Fruit fly (Drosophila melanogaster) whole organism, pupa: ENCODE measurements around the gene kirre.

Source experiments
- CG10348 ChIP-seq: fragments of 200-800 bp; sonication (Bioruptor generic); IDR thresholded peaks from 2 replicates; pipeline ENCODE4 v1.3.6; 2022; ENCODE audit warnings: missing biosample characterization, missing genetic modification characterization
- CG12605 ChIP-seq: fragments of 200-800 bp; sonication (Bioruptor generic); IDR thresholded peaks from 2 replicates; pipeline ENCODE4 v1.3.6; 2022; ENCODE audit warnings: missing biosample characterization, missing genetic modification characterization
- CG13204 ChIP-seq: fragments of 200-800 bp; sonication (Bioruptor generic); optimal IDR thresholded peaks from 2 replicates; lab custom pipeline; 2018; ENCODE audit warnings: missing biosample characterization, mild to moderate bottlenecking, missing genetic modification characterization, moderate library complexity
- CG14655 ChIP-seq: fragments of 200-800 bp; sonication (Bioruptor generic); optimal IDR thresholded peaks from 3 replicates; lab custom pipeline; 2017; ENCODE audit warnings: mild to moderate bottlenecking, missing biosample characterization, missing genetic modification reagents, missing genetic modification characterization
- CG15710 ChIP-seq: fragments of 200-800 bp; sonication (Bioruptor generic); optimal IDR thresholded peaks from 2 replicates; lab custom pipeline; 2018; ENCODE audit warnings: missing biosample characterization, mild to moderate bottlenecking, missing genetic modification characterization, moderate library complexity
- CG17806 ChIP-seq: fragments of 200-800 bp; sonication (Bioruptor generic); optimal IDR thresholded peaks from 2 replicates; lab custom pipeline; 2018; ENCODE audit warnings: missing biosample characterization, mild to moderate bottlenecking, missing genetic modification characterization, moderate library complexity
- CG32121 ChIP-seq: fragments of 200-800 bp; sonication (Bioruptor generic); IDR thresholded peaks from 2 replicates; pipeline ENCODE4 v1.3.6; 2022; ENCODE audit warnings: missing biosample characterization, missing genetic modification characterization
- CG34367 ChIP-seq: fragments of 200-800 bp; sonication (Bioruptor generic); optimal IDR thresholded peaks from 2 replicates; lab custom pipeline; 2018; ENCODE audit warnings: missing biosample characterization, mild to moderate bottlenecking, missing genetic modification characterization
- CG4496 ChIP-seq: fragments of 200-800 bp; sonication (Bioruptor generic); IDR thresholded peaks from 3 replicates; pipeline ENCODE4 v1.3.6; 2022; ENCODE audit warnings: missing biosample characterization, missing genetic modification characterization
- CG8159 ChIP-seq: fragments of 200-800 bp; sonication (Bioruptor generic); optimal IDR thresholded peaks from 3 replicates; lab custom pipeline; 2018; ENCODE audit warnings: missing biosample characterization, mild to moderate bottlenecking, missing genetic modification characterization, moderate library complexity
- CG8301 ChIP-seq: fragments of 200-800 bp; sonication (Bioruptor generic); optimal IDR thresholded peaks from 2 replicates; lab custom pipeline; 2018; ENCODE audit warnings: missing biosample characterization, mild to moderate bottlenecking, missing genetic modification characterization
- CG9948 ChIP-seq: fragments of 200-800 bp; sonication (Bioruptor generic); optimal IDR thresholded peaks from 2 replicates; lab custom pipeline; 2018; ENCODE audit warnings: missing biosample characterization, mild to moderate bottlenecking, missing genetic modification characterization, moderate library complexity
- D1 ChIP-seq: fragments of 200-800 bp; sonication (Bioruptor generic); optimal IDR thresholded peaks from 2 replicates; lab custom pipeline; 2018; ENCODE audit warnings: missing biosample characterization, mild to moderate bottlenecking, missing genetic modification characterization, moderate library complexity
- EcR ChIP-seq: fragments of 200-800 bp; sonication (Bioruptor generic); optimal IDR thresholded peaks from 3 replicates; lab custom pipeline; 2019; ENCODE audit warnings: missing biosample characterization, missing genetic modification characterization, mild to moderate bottlenecking, moderate library complexity, missing genetic modification reagents
- Ets98B ChIP-seq: fragments of 200-800 bp; sonication (Bioruptor generic); IDR thresholded peaks from 2 replicates; pipeline ENCODE4 v1.3.6; 2022; ENCODE audit warnings: missing biosample characterization, missing genetic modification characterization
- Pif1A ChIP-seq: fragments of 200-800 bp; sonication (Bioruptor generic); optimal IDR thresholded peaks from 3 replicates; lab custom pipeline; 2016; ENCODE audit warnings: missing biosample characterization, missing genetic modification characterization
- Pif1B ChIP-seq: fragments of 200-800 bp; sonication (Bioruptor generic); optimal IDR thresholded peaks from 3 replicates; lab custom pipeline; 2016; ENCODE audit warnings: missing biosample characterization, missing genetic modification characterization
- Snoo ChIP-seq: fragments of 200-800 bp; sonication (Bioruptor generic); optimal IDR thresholded peaks from 3 replicates; lab custom pipeline; 2017; ENCODE audit warnings: missing biosample characterization, mild to moderate bottlenecking, missing genetic modification characterization, inconsistent platforms
- fd96Ca ChIP-seq: fragments of 200-800 bp; sonication (Bioruptor generic); IDR thresholded peaks from 3 replicates; pipeline ENCODE4 v1.3.6; 2022; ENCODE audit warnings: missing biosample characterization, missing genetic modification characterization
- gl ChIP-seq: fragments of 200-800 bp; sonication (Bioruptor generic); optimal IDR thresholded peaks from 2 replicates; lab custom pipeline; 2018; ENCODE audit warnings: missing biosample characterization, mild to moderate bottlenecking, missing genetic modification characterization
- rn ChIP-seq: fragments of 200-800 bp; sonication (Bioruptor generic); IDR thresholded peaks from 2 replicates; pipeline ENCODE4 v1.3.6; 2022; ENCODE audit warnings: missing biosample characterization, missing genetic modification characterization

The kirre gene

DNA sequence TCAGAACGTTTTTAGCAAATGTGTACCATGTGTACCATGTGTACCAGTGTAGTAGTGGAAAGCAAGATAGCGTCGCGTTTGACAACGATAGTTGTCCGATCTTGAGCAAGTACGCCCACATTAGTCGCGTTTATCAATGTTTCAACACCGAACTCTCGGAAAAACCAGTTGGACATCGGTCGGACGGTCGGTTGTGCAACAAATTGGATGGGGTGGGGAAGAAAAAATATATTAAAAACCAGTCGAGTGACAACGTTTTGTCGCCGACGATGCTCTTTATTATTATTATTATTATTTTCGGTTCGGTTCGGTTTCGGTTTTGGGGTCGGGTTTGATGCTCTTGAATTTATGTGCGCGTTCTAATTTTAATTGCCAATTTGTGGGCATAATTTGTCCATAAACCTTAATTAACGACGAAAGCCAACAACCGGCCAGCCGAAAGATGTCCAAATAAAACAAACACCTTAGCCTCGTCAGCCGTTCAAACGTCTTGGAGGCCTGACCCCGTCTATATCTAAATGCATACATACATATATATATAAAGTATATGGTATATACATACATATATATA lies 302.6 kb downstream of the kirre start:
- TF ChIP-seq CG4496 (GFP tag; lab: Robert Waterston, UW), result 0 out of 3 replicates have a peak, but pooled peaks have one; percentile 10
- no peak for TF ChIP-seq CG13204 (GFP tag; lab: Kevin White, UChicago)
- TF ChIP-seq CG10348, result no peak

DNA sequence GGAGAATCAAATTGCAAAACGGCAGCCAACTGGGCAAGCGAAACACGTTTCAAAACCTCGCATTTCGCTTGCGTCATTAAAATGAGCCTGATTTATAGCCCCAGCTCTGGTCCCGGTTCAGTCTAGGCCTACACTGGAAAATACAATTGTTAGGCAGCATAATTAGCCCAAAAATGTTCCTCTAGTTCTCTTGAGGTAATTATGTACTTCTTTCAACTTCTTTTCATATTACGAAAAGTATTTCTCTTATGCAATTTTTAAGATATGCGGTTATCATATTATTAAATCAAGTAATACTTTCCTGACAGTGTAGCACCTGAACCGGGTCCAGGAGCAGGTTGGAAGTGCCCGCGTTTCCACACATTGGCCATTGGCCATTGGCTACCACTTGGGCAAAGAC lies 304.6 kb downstream of the kirre start:
- TF ChIP-seq EcR (GFP tag; lab: Kevin White, UChicago) (peak; percentile 31), CG15710 (tag; lab: Kevin White, UChicago) (peak; percentile 93), CG13204 (GFP tag; lab: Kevin White, UChicago) (peak; percentile 83), CG12605 (peak; percentile 92), CG17806 (tag; lab: Kevin White, UChicago) (peak; percentile 93), Snoo (peak; percentile 20), CG14655 (GFP tag; lab: Kevin White, UChicago) (peak; percentile 92), gl (tag; lab: Kevin White, UChicago) (peak; percentile 85), CG34367 (tag; lab: Kevin White, UChicago) (peak; percentile 91), Ets98B (peak; percentile 93), fd96Ca (GFP tag; lab: Robert Waterston, UW) (peak; percentile 92), Pif1A (GFP tag; lab: Kevin White, UChicago) (peak; percentile 91), CG8301 (tag; lab: Kevin White, UChicago) (peak; percentile 94), rn (GFP tag; lab: Robert Waterston, UW) (peak; percentile 86), CG8159 (peak; percentile 92), CG4496 (GFP tag; lab: Robert Waterston, UW) (peak; percentile 97), Pif1B (GFP tag; lab: Kevin White, UChicago) (peak; percentile 84), D1 (tag; lab: Kevin White, UChicago) (peak; percentile 78), CG10348 (peak; percentile 54; the same call in 1 of the 2 replicates), CG32121 (peak; percentile 91), CG9948 (peak; percentile 94)

DNA sequence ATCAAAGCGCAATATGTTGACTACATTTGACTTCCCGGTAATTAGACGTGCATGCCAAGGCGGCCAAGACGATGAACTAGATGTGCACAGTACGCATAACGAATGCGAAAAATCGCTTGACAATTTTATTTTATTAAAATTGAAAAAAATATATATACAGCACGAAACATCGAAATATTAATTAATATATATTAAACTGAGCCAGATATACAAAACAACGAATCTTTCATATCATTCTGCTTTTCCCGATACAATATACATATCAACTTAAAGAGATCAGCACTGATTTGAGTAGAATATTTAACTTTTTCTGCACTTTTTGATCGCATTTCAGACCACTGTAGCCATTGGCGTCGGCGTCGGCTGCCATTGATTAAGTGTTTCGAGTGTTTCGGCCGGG lies 305.2 kb downstream of the kirre start:
- TF ChIP-seq EcR (GFP tag; lab: Kevin White, UChicago) (no peak), Snoo (no peak), gl (tag; lab: Kevin White, UChicago) (no peak), CG10348 (0 out of 2 replicates have a peak, but pooled peaks have one; percentile 18), rn (GFP tag; lab: Robert Waterston, UW) (no peak), Pif1B (GFP tag; lab: Kevin White, UChicago) (no peak), CG4496 (GFP tag; lab: Robert Waterston, UW) (peak; percentile 72), CG34367 (tag; lab: Kevin White, UChicago) (peak; percentile 56), CG14655 (GFP tag; lab: Kevin White, UChicago) (peak; percentile 67), CG17806 (tag; lab: Kevin White, UChicago) (peak; percentile 69), CG32121 (peak; percentile 60; the same call in 1 of the 2 replicates), CG13204 (GFP tag; lab: Kevin White, UChicago) (no peak), CG12605 (peak; percentile 60), Pif1A (GFP tag; lab: Kevin White, UChicago) (no peak), CG8159 (peak; percentile 27), CG8301 (tag; lab: Kevin White, UChicago) (peak; percentile 57), CG15710 (tag; lab: Kevin White, UChicago) (peak; percentile 10), D1 (tag; lab: Kevin White, UChicago) (no peak), CG9948 (peak; percentile 78), fd96Ca (GFP tag; lab: Robert Waterston, UW) (no peak), Ets98B (no peak; the same call in 1 of the 2 replicates)

DNA sequence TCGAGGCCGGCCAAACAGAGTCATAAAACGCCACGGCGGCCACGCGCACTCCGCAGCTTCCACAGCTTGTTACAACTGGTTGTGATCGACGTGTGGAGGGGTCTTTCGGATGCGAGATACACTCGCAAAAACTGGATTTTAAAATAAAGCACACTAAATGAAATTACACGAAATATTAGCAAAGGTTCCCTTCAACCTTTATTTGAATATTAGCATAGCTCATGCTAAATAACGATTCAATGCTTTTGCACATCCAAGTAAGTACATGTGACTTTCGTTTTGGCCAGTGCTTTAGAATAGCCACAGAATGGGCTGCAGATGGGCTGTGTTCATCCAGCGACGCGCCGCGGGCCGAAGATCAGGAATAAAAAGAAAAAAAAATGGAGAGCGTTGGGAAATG lies 305.8 kb downstream of the kirre start:
- TF ChIP-seq CG34367 (tag; lab: Kevin White, UChicago), result peak; percentile 97
- peak; percentile 91 for TF ChIP-seq Pif1B (GFP tag; lab: Kevin White, UChicago)
- TF ChIP-seq CG4496 (GFP tag; lab: Robert Waterston, UW), result peak; percentile 96
- TF ChIP-seq D1 (tag; lab: Kevin White, UChicago), result peak; percentile 77
- peak; percentile 95 for TF ChIP-seq CG8301 (tag; lab: Kevin White, UChicago)
- 0 out of 2 replicates have a peak, but pooled peaks have one; percentile 8 for TF ChIP-seq CG10348
- TF ChIP-seq EcR (GFP tag; lab: Kevin White, UChicago), result peak; percentile 56
- peak; percentile 97 for TF ChIP-seq CG15710 (tag; lab: Kevin White, UChicago)
- TF ChIP-seq rn (GFP tag; lab: Robert Waterston, UW), result peak; percentile 93
- TF ChIP-seq CG9948, result peak; percentile 95
- TF ChIP-seq CG8159, result peak; percentile 96
- peak; percentile 84 for TF ChIP-seq CG32121
- peak; percentile 90 for TF ChIP-seq CG13204 (GFP tag; lab: Kevin White, UChicago)
- peak; percentile 93 for TF ChIP-seq gl (tag; lab: Kevin White, UChicago)
- peak; percentile 89 for TF ChIP-seq Ets98B
- peak; percentile 93 for TF ChIP-seq Pif1A (GFP tag; lab: Kevin White, UChicago)
- peak; percentile 92 for TF ChIP-seq CG12605
- TF ChIP-seq fd96Ca (GFP tag; lab: Robert Waterston, UW), result peak; percentile 95
- peak; percentile 81 for TF ChIP-seq Snoo
- peak; percentile 95 for TF ChIP-seq CG14655 (GFP tag; lab: Kevin White, UChicago)
- TF ChIP-seq CG17806 (tag; lab: Kevin White, UChicago), result peak; percentile 97
- TF ChIP-seq, all 21 proteins: peak for 21

DNA sequence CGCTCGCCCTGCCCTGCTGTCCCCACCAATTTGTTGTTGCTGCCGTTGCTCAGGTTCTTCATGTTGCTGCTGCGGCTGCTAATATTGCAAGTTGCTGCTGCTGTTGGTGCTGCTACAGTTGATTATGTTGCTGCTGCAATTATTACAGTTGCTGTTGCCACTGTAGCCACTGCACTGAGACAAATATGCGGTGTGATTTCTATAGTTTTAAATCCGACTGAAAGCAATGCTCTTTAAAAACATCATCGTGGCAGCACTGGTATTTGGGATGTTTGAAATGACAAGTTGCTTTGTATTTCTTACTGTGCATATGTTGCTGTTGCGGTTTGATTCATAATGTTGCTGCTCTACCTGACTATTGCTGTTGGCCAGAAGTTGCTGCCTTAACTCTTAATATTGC lies 307.5 kb downstream of the kirre start:
- TF ChIP-seq CG32121 (peak; percentile 93), CG14655 (GFP tag; lab: Kevin White, UChicago) (peak; percentile 92), CG8159 (peak; percentile 80), rn (GFP tag; lab: Robert Waterston, UW) (peak; percentile 87), CG10348 (peak; percentile 67), CG4496 (GFP tag; lab: Robert Waterston, UW) (peak; percentile 97), CG9948 (peak; percentile 80), EcR (GFP tag; lab: Kevin White, UChicago) (no peak), CG34367 (tag; lab: Kevin White, UChicago) (peak; percentile 85), CG13204 (GFP tag; lab: Kevin White, UChicago) (peak; percentile 20), CG8301 (tag; lab: Kevin White, UChicago) (peak; percentile 90), Snoo (peak; percentile 51), CG17806 (tag; lab: Kevin White, UChicago) (peak; percentile 85), fd96Ca (GFP tag; lab: Robert Waterston, UW) (peak; percentile 96), Pif1B (GFP tag; lab: Kevin White, UChicago) (peak; percentile 81), D1 (tag; lab: Kevin White, UChicago) (peak; percentile 52), CG15710 (tag; lab: Kevin White, UChicago) (peak; percentile 82), Pif1A (GFP tag; lab: Kevin White, UChicago) (peak; percentile 86), Ets98B (peak; percentile 94), CG12605 (peak; percentile 88), gl (tag; lab: Kevin White, UChicago) (peak; percentile 71)
- TF ChIP-seq, all 21 proteins: peak for 20
